Worm (Caenorhabditis elegans): ENCODE measurements around the gene his-5.
A peak's percentile ranks its signal among the peaks of the same experiment; 100 is the strongest.
"Not testable (repeated sequence)": the region's sequence is repeated elsewhere in the genome, so short reads cannot be mapped to it uniquely, and the experiment has no call there.

ce11 chrV:8534534-8535283 lies at the start of gene his-5, which contains the start of gene his-6:
- not testable (repeated sequence) for TF ChIP-seq tab-1, T22C8.4 (GFP tag; IDR thresholded peaks at IDR 0.05)
- peak; percentile 72 for TF ChIP-seq flt-1 (GFP tag; IDR thresholded peaks at IDR 0.05)
- TF ChIP-seq ztf-29 (GFP tag; IDR thresholded peaks at IDR 0.05), result peak; percentile 31; the same call in 1 of the 2 replicates
- TF ChIP-seq klf-2 (GFP tag; conservative IDR thresholded peaks at IDR 0.05), result 0 out of 2 replicates have a peak, but pooled peaks have one; percentile 29
- TF ChIP-seq cog-1 (tag; optimal IDR thresholded peaks at IDR 0.05), result peak; percentile 2
- peak; percentile 73; the same call in 1 of the 2 replicates for TF ChIP-seq ztf-23 (GFP tag; IDR thresholded peaks at IDR 0.05)

Measured in whole organism, midembryonic.